Fruit fly (Drosophila melanogaster): ENCODE results near the gene CG34043.
A peak's percentile ranks its signal among the peaks of the same experiment; 100 is the strongest.

CG34043 gene

dm6 chr2L:10292066-10292560 is 11.4 kb upstream of the CG34043 start, which contains the start of gene Ufd4 (continued):
- no peak for TF ChIP-seq CG7963 (GFP tag; IDR thresholded peaks at IDR 0.05; ENCODE audit: partially characterized antibody)
- TF ChIP-seq esg (GFP tag; conservative IDR thresholded peaks at IDR 0.05) = no peak
- TF ChIP-seq sima (GFP tag; optimal IDR thresholded peaks at IDR 0.05) = no peak
- peak; percentile 95 for TF ChIP-seq Med (GFP tag)
- no peak for TF ChIP-seq CG15011 (GFP tag; optimal IDR thresholded peaks at IDR 0.05)
- no peak for TF ChIP-seq NFAT (GFP tag; IDR thresholded peaks at IDR 0.05)
- TF ChIP-seq Hr78 (GFP tag; optimal IDR thresholded peaks at IDR 0.05) = no peak
- TF ChIP-seq onecut (GFP tag; IDR thresholded peaks at IDR 0.05) = peak; percentile 93
- no peak for TF ChIP-seq CG17612 (GFP tag; IDR thresholded peaks at IDR 0.05)
- TF ChIP-seq chinmo (GFP tag; IDR thresholded peaks at IDR 0.05; ENCODE audit: partially characterized antibody) = no peak
- TF ChIP-seq tgo (GFP tag; IDR thresholded peaks at IDR 0.05) = no peak
- TF ChIP-seq CoRest (tag; optimal IDR thresholded peaks at IDR 0.05) = no peak
- TF ChIP-seq CG10654 (GFP tag; optimal IDR thresholded peaks at IDR 0.05) = peak; percentile 27
- no peak for TF ChIP-seq kay (GFP tag; optimal IDR thresholded peaks at IDR 0.05)
- TF ChIP-seq jumu (GFP tag; optimal IDR thresholded peaks at IDR 0.05) = peak; percentile 36
- peak; percentile 49 for TF ChIP-seq CG3995 (GFP tag; optimal IDR thresholded peaks at IDR 0.05)
- no peak for TF ChIP-seq Hmr (GFP tag; optimal IDR thresholded peaks at IDR 0.05)
- TF ChIP-seq dan (GFP tag; IDR thresholded peaks at IDR 0.05) = no peak
- no peak for TF ChIP-seq zen (tag; optimal IDR thresholded peaks at IDR 0.05)
- no peak; the same call in 2 of the 3 replicates for TF ChIP-seq Mrtf (GFP tag; IDR thresholded peaks at IDR 0.05)
- TF ChIP-seq pum (GFP tag; optimal IDR thresholded peaks at IDR 0.05) = peak; percentile 36
- no peak for TF ChIP-seq bowl (GFP tag; IDR thresholded peaks at IDR 0.05)
- peak; percentile 16 for TF ChIP-seq Dp (GFP tag; optimal IDR thresholded peaks at IDR 0.05)
- peak; percentile 24 for TF ChIP-seq CG6683 (GFP tag; optimal IDR thresholded peaks at IDR 0.05)
- TF ChIP-seq Nf-YC (tag; optimal IDR thresholded peaks at IDR 0.05) = peak; percentile 78
- no peak for TF ChIP-seq Blimp-1 (GFP tag; optimal IDR thresholded peaks at IDR 0.05)
- no peak for TF ChIP-seq unpg (GFP tag; optimal IDR thresholded peaks at IDR 0.05)
- TF ChIP-seq tup (GFP tag; optimal IDR thresholded peaks at IDR 0.05) = no peak
- no peak for TF ChIP-seq grau (tag; optimal IDR thresholded peaks at IDR 0.05)
- peak; percentile 20 for TF ChIP-seq CG1792 (GFP tag; optimal IDR thresholded peaks at IDR 0.05)
- TF ChIP-seq inv (GFP tag; IDR thresholded peaks at IDR 0.05; ENCODE audit: partially characterized antibody) = no peak
- TF ChIP-seq CG10321 (GFP tag; IDR thresholded peaks at IDR 0.05) = no peak
- TF ChIP-seq CG33213 (GFP tag; optimal IDR thresholded peaks at IDR 0.05) = no peak
- TF ChIP-seq Abd-B (GFP tag; optimal IDR thresholded peaks at IDR 0.05) = no peak
- peak; percentile 75; the same call in 1 of the 2 replicates for TF ChIP-seq CG14014 (GFP tag; IDR thresholded peaks at IDR 0.05)
- TF ChIP-seq Oli (tag; optimal IDR thresholded peaks at IDR 0.05) = no peak
- TF ChIP-seq rib (GFP tag; IDR thresholded peaks at IDR 0.05) = peak; percentile 25; the same call in 1 of the 2 replicates
- no peak for TF ChIP-seq ham (GFP tag; IDR thresholded peaks at IDR 0.05)
- peak; percentile 54; the same call in 1 of the 2 replicates for TF ChIP-seq sim (GFP tag; IDR thresholded peaks at IDR 0.05)
- TF ChIP-seq insv (GFP tag; optimal IDR thresholded peaks at IDR 0.05) = no peak
- peak; percentile 68; the same call in 1 of the 3 replicates for TF ChIP-seq Dbx (GFP tag; IDR thresholded peaks at IDR 0.05)
- no peak for TF ChIP-seq ATbp (GFP tag; optimal IDR thresholded peaks at IDR 0.05)
- TF ChIP-seq HmgD (GFP tag; optimal IDR thresholded peaks at IDR 0.05) = no peak
- TF ChIP-seq pfk (GFP tag; optimal IDR thresholded peaks at IDR 0.05) = peak; percentile 47
- TF ChIP-seq cg (GFP tag; optimal IDR thresholded peaks at IDR 0.05) = peak; percentile 84
- TF ChIP-seq sug (tag; optimal IDR thresholded peaks at IDR 0.05) = no peak
- TF ChIP-seq Hey (tag; optimal IDR thresholded peaks at IDR 0.05) = no peak
- peak; percentile 72 for TF ChIP-seq az2 (GFP tag; optimal IDR thresholded peaks at IDR 0.05)
- TF ChIP-seq CG32532 (GFP tag; IDR thresholded peaks at IDR 0.05) = no peak; the same call in 1 of the 2 replicates
- TF ChIP-seq CG4730 (GFP tag; IDR thresholded peaks at IDR 0.05) = no peak
- TF ChIP-seq jigr1 (GFP tag; IDR thresholded peaks at IDR 0.05) = no peak
